Worm (Caenorhabditis elegans) whole organism, mixed stage, embryonic: Measurements from ENCODE around the gene srj-29.

Experiments
- blmp-1 ChIP-seq: fragments of 150-350 bp; optimal IDR thresholded peaks from 2 replicates; lab custom pipeline; 2014; ENCODE audit warnings: missing biosample characterization, missing genetic modification characterization
- flh-1 ChIP-seq: fragments of 200-800 bp; sonication (Bioruptor generic); optimal IDR thresholded peaks from 2 replicates; lab custom pipeline; 2018; ENCODE audit warnings: mild to moderate bottlenecking, missing genetic modification characterization, moderate library complexity, missing compliant biosample characterization
- mls-2 ChIP-seq: sonication (generic microtip); optimal IDR thresholded peaks from 2 replicates; lab custom pipeline; 2016; ENCODE audit warnings: mild to moderate bottlenecking, missing genetic modification characterization, moderate library complexity, missing compliant biosample characterization
- nhr-76 ChIP-seq: sonication (generic microtip); optimal IDR thresholded peaks from 2 replicates; lab custom pipeline; 2017; ENCODE audit warnings: missing biosample characterization, missing genetic modification characterization
- unc-62 ChIP-seq: fragments of 150-350 bp; optimal IDR thresholded peaks from 2 replicates; lab custom pipeline; 2014; ENCODE audit warnings: missing biosample characterization, missing genetic modification reagents, missing genetic modification characterization
- ztf-11 ChIP-seq: fragments of 150-350 bp; optimal IDR thresholded peaks from 2 replicates; lab custom pipeline; 2014; ENCODE audit warnings: missing biosample characterization, missing genetic modification characterization

DNA sequence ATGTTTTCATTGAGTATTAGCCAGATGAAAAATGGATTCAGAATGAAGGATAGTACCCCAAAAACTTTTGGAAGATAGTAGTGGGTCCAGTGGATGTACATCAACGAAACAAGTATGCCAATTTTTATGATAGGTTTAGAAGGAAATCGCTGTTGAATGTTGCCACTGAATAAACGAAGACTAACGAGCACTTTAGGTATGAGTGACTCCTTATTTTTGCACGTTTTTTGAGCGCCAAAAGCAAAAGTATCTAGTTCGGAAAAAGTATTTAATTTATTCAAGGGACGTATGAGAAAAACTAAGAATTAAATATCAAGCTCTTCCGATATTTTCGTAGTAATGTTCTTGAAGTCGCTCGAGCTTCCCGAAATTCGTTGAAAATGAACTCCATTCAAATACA is 1.6 kb upstream of the srj-29 start, which contains the start of gene srj-10:
- TF ChIP-seq flh-1 (GFP tag; lab: Kevin White, UChicago) = no peak
- no peak for TF ChIP-seq blmp-1 (tag; lab: Kevin White, UChicago)
- no peak for TF ChIP-seq unc-62 (GFP tag; lab: Kevin White, UChicago)
- TF ChIP-seq ztf-11 = no peak
- TF ChIP-seq mls-2 (tag; lab: Kevin White, UChicago) = no peak
- no peak for TF ChIP-seq nhr-76 (tag; lab: Kevin White, UChicago)
